Fruit fly (Drosophila melanogaster) whole organism, embryonic: ENCODE measurements around the gene Tre1.

Experiments
- CG10959 ChIP-seq: fragments of 200-800 bp; sonication (Bioruptor generic); IDR thresholded peaks from 2 replicates; pipeline ENCODE4 v1.3.6; 2022; ENCODE audit warnings: missing biosample characterization, missing genetic modification characterization
- CG11696 ChIP-seq: fragments of 200-800 bp; sonication (Bioruptor generic); IDR thresholded peaks from 2 replicates; pipeline ENCODE4 v1.3.6; 2022; ENCODE audit warnings: missing biosample characterization, missing genetic modification characterization
- CG17802 ChIP-seq: fragments of 200-800 bp; sonication (Bioruptor generic); optimal IDR thresholded peaks from 2 replicates; lab custom pipeline; 2018; ENCODE audit warnings: missing biosample characterization, mild to moderate bottlenecking, missing genetic modification characterization, moderate library complexity
- CG17829 ChIP-seq: fragments of 200-800 bp; optimal IDR thresholded peaks from 2 replicates; lab custom pipeline; 2019; ENCODE audit warnings: missing biosample characterization, mild to moderate bottlenecking, missing genetic modification characterization, moderate library complexity
- CG2116 ChIP-seq: fragments of 200-800 bp; sonication (Bioruptor generic); optimal IDR thresholded peaks from 3 replicates; lab custom pipeline; 2018; ENCODE audit warnings: missing biosample characterization, mild to moderate bottlenecking, missing genetic modification characterization
- CG2678 ChIP-seq: fragments of 200-800 bp; sonication (Bioruptor generic); optimal IDR thresholded peaks from 3 replicates; lab custom pipeline; 2019; ENCODE audit warnings: missing biosample characterization, mild to moderate bottlenecking, missing genetic modification characterization, moderate library complexity
- CG2875 ChIP-seq: fragments of 200-800 bp; sonication (Bioruptor generic); optimal IDR thresholded peaks from 2 replicates; lab custom pipeline; 2017; ENCODE audit warnings: missing biosample characterization, mild to moderate bottlenecking, missing genetic modification characterization, missing genetic modification reagents
- CG30431 ChIP-seq: fragments of 200-800 bp; sonication (Bioruptor generic); optimal IDR thresholded peaks from 2 replicates; lab custom pipeline; 2017; ENCODE audit warnings: missing biosample characterization, missing genetic modification characterization
- CG32772 ChIP-seq: fragments of 200-800 bp; sonication (Bioruptor generic); IDR thresholded peaks from 2 replicates; pipeline ENCODE4 v1.3.6; 2022; ENCODE audit warnings: missing biosample characterization, missing genetic modification characterization
- CG34422 ChIP-seq: fragments of 200-800 bp; sonication (Bioruptor generic); IDR thresholded peaks from 3 replicates; pipeline ENCODE4 v1.3.6; 2022; ENCODE audit warnings: missing biosample characterization, missing genetic modification characterization
- CG4820 ChIP-seq: fragments of 200-800 bp; sonication (Bioruptor generic); optimal IDR thresholded peaks from 3 replicates; lab custom pipeline; 2016; ENCODE audit warnings: missing biosample characterization, missing genetic modification characterization
- CG6254 ChIP-seq: fragments of 200-800 bp; sonication (Bioruptor generic); optimal IDR thresholded peaks from 3 replicates; lab custom pipeline; 2017; ENCODE audit warnings: mild to moderate bottlenecking, missing biosample characterization, missing genetic modification reagents, missing genetic modification characterization
- CG7372 ChIP-seq: fragments of 200-800 bp; sonication (Bioruptor generic); IDR thresholded peaks from 2 replicates; pipeline ENCODE4 v1.3.6; 2022; ENCODE audit warnings: missing biosample characterization, missing genetic modification characterization
- CG8944 ChIP-seq: fragments of 200-800 bp; sonication (Bioruptor generic); optimal IDR thresholded peaks from 3 replicates; lab custom pipeline; 2016; ENCODE audit warnings: missing biosample characterization, missing genetic modification characterization
- CG9609 ChIP-seq: fragments of 200-800 bp; sonication (Bioruptor generic); optimal IDR thresholded peaks from 3 replicates; lab custom pipeline; 2016; ENCODE audit warnings: missing biosample characterization, missing genetic modification characterization
- CG9797 ChIP-seq: fragments of 200-800 bp; sonication (Bioruptor generic); optimal IDR thresholded peaks from 3 replicates; lab custom pipeline; 2018; ENCODE audit warnings: missing biosample characterization, mild to moderate bottlenecking, missing genetic modification characterization
- CkIIα-i1 ChIP-seq: fragments of 200-800 bp; sonication (Bioruptor generic); IDR thresholded peaks from 2 replicates; pipeline ENCODE4 v1.3.6; 2022; ENCODE audit warnings: missing biosample characterization, missing genetic modification characterization
- CrebB ChIP-seq: fragments of 200-800 bp; sonication (Bioruptor generic); optimal IDR thresholded peaks from 3 replicates; lab custom pipeline; 2018; ENCODE audit warnings: missing biosample characterization, mild to moderate bottlenecking, missing genetic modification characterization
- Dbx ChIP-seq: fragments of 200-800 bp; sonication (Bioruptor generic); IDR thresholded peaks from 3 replicates; pipeline ENCODE4 v1.3.6; 2022; ENCODE audit warnings: missing biosample characterization, missing genetic modification characterization
- Drgx ChIP-seq: fragments of 200-800 bp; sonication (Bioruptor generic); IDR thresholded peaks from 2 replicates; pipeline ENCODE4 v1.3.6; 2022; ENCODE audit warnings: missing biosample characterization, missing genetic modification characterization
- Fer1 ChIP-seq: fragments of 200-800 bp; sonication (Bioruptor generic); optimal IDR thresholded peaks from 2 replicates; lab custom pipeline; 2017; ENCODE audit warnings: missing biosample characterization, mild to moderate bottlenecking, missing genetic modification characterization
- Fer2 ChIP-seq: fragments of 200-800 bp; sonication (Bioruptor generic); optimal IDR thresholded peaks from 2 replicates; lab custom pipeline; 2018; ENCODE audit warnings: missing biosample characterization, mild to moderate bottlenecking, missing genetic modification characterization, moderate library complexity
- HLH4C ChIP-seq: fragments of 200-800 bp; sonication (Bioruptor generic); IDR thresholded peaks from 3 replicates; pipeline ENCODE4 v1.3.6; 2022; ENCODE audit warnings: missing biosample characterization, missing genetic modification characterization; ENCODE audit not compliant: partially characterized antibody
- HLHmδ ChIP-seq: fragments of 200-800 bp; sonication (Bioruptor generic); optimal IDR thresholded peaks from 2 replicates; lab custom pipeline; 2018; ENCODE audit warnings: missing biosample characterization, mild to moderate bottlenecking, missing genetic modification characterization, moderate library complexity
- Hmx ChIP-seq: fragments of 200-800 bp; sonication (Bioruptor generic); optimal IDR thresholded peaks from 2 replicates; lab custom pipeline; 2016; ENCODE audit warnings: missing biosample characterization, missing genetic modification characterization
- Hsf ChIP-seq: fragments of 200-800 bp; sonication (Bioruptor generic); optimal IDR thresholded peaks from 3 replicates; lab custom pipeline; 2016; ENCODE audit warnings: missing biosample characterization, missing genetic modification characterization
- Pdp1 ChIP-seq, 2 experiments: fragments of 200-800 bp; sonication (Bioruptor generic); optimal IDR thresholded peaks; 3 replicates each; lab custom pipeline; 2016; ENCODE audit warnings: missing biosample characterization in 2 of 2, missing genetic modification characterization in 2 of 2, mild to moderate bottlenecking in 1 of 2, moderate library complexity in 1 of 2
- Side ChIP-seq: fragments of 200-800 bp; sonication (Bioruptor generic); optimal IDR thresholded peaks from 2 replicates; lab custom pipeline; 2016; ENCODE audit warnings: missing biosample characterization, missing genetic modification characterization
- ara ChIP-seq: fragments of 200-800 bp; sonication (Bioruptor generic); IDR thresholded peaks from 2 replicates; pipeline ENCODE4 v1.3.6; 2022; ENCODE audit warnings: missing biosample characterization, missing genetic modification characterization
- bbx ChIP-seq: fragments of 200-800 bp; sonication (Bioruptor generic); IDR thresholded peaks from 2 replicates; pipeline ENCODE4 v1.3.6; 2022; ENCODE audit warnings: missing biosample characterization, missing genetic modification characterization; ENCODE audit not compliant: partially characterized antibody
- br ChIP-seq: fragments of >200 bp; optimal IDR thresholded peaks from 2 replicates; lab custom pipeline; 2017
- btn ChIP-seq: fragments of 200-800 bp; sonication (Bioruptor generic); optimal IDR thresholded peaks from 2 replicates; lab custom pipeline; 2016; ENCODE audit warnings: missing biosample characterization, missing genetic modification characterization
- caup ChIP-seq: fragments of 200-800 bp; sonication (Bioruptor generic); optimal IDR thresholded peaks from 3 replicates; lab custom pipeline; 2017; ENCODE audit warnings: missing biosample characterization, mild to moderate bottlenecking, missing genetic modification characterization, moderate library complexity; ENCODE audit not compliant: severe bottlenecking
- dan ChIP-seq: fragments of 200-800 bp; sonication (Bioruptor generic); IDR thresholded peaks from 2 replicates; pipeline ENCODE4 v1.3.6; 2022; ENCODE audit warnings: missing biosample characterization, missing genetic modification characterization
- dmrt11E ChIP-seq: fragments of 200-800 bp; sonication (Bioruptor generic); optimal IDR thresholded peaks from 3 replicates; lab custom pipeline; 2018; ENCODE audit warnings: missing biosample characterization, mild to moderate bottlenecking, missing genetic modification characterization, moderate library complexity
- dpn ChIP-seq, 2 experiments: fragments of 200-800 bp; sonication (Bioruptor generic); optimal IDR thresholded peaks; 3 replicates each; lab custom pipeline; 2016; ENCODE audit warnings: missing biosample characterization in 2 of 2, missing genetic modification characterization in 2 of 2
- gcm ChIP-seq: fragments of 200-800 bp; sonication (Bioruptor generic); optimal IDR thresholded peaks from 2 replicates; lab custom pipeline; 2019; ENCODE audit warnings: missing biosample characterization, mild to moderate bottlenecking, missing genetic modification characterization, moderate library complexity
- hb ChIP-seq: fragments of 200-800 bp; sonication (Bioruptor generic); IDR thresholded peaks from 3 replicates; pipeline ENCODE4 v1.3.6; 2022; ENCODE audit warnings: missing biosample characterization, missing genetic modification characterization; ENCODE audit not compliant: partially characterized antibody
- hth ChIP-seq: fragments of >200 bp; optimal IDR thresholded peaks from 2 replicates; lab custom pipeline; 2017; ENCODE audit warnings: inconsistent platforms
- lab ChIP-seq: fragments of 200-800 bp; sonication (Bioruptor generic); optimal IDR thresholded peaks from 3 replicates; lab custom pipeline; 2017; ENCODE audit warnings: missing biosample characterization, missing genetic modification characterization, mild to moderate bottlenecking, moderate library complexity, missing genetic modification reagents
- lilli ChIP-seq: fragments of 200-800 bp; sonication (Bioruptor generic); optimal IDR thresholded peaks from 3 replicates; lab custom pipeline; 2016; ENCODE audit warnings: missing biosample characterization, missing genetic modification characterization
- lov ChIP-seq, 2 experiments: fragments of 200-800 bp in 1 of 2; fragments of >200 bp in 1 of 2; sonication (Bioruptor generic) in 1 of 2; IDR thresholded peaks in 1 of 2; optimal IDR thresholded peaks in 1 of 2; 2 replicates in 1 of 2; 3 replicates in 1 of 2; pipeline versions ENCODE4 v1.3.6 to Lab custom; 2017 to 2022; ENCODE audit warnings: missing biosample characterization in 1 of 2, missing genetic modification characterization in 1 of 2
- nmo ChIP-seq: fragments of 200-800 bp; sonication (Bioruptor generic); optimal IDR thresholded peaks from 2 replicates; lab custom pipeline; 2018; ENCODE audit warnings: missing biosample characterization, mild to moderate bottlenecking, missing genetic modification characterization, moderate library complexity
- otp ChIP-seq: fragments of 200-800 bp; sonication (Bioruptor generic); IDR thresholded peaks from 3 replicates; pipeline ENCODE4, ENCODE4 v1.3.6; 2022; ENCODE audit warnings: missing biosample characterization, missing genetic modification characterization
- repo ChIP-seq: fragments of 200-800 bp; sonication (Bioruptor generic); optimal IDR thresholded peaks from 2 replicates; lab custom pipeline; 2016; ENCODE audit warnings: missing biosample characterization, missing genetic modification characterization
- sd ChIP-seq: fragments of 200-800 bp; sonication (Bioruptor generic); optimal IDR thresholded peaks from 3 replicates; lab custom pipeline; 2018; ENCODE audit warnings: missing biosample characterization, mild to moderate bottlenecking, missing genetic modification characterization, moderate library complexity
- trem ChIP-seq: fragments of 200-800 bp; optimal IDR thresholded peaks from 3 replicates; lab custom pipeline; 2019; ENCODE audit warnings: missing biosample characterization, mild to moderate bottlenecking, missing genetic modification characterization, moderate library complexity
- ttk ChIP-seq: fragments of 200-800 bp; sonication (Bioruptor generic); IDR thresholded peaks from 2 replicates; pipeline ENCODE4 v2.1.2; 2022; ENCODE audit warnings: missing biosample characterization, missing genetic modification characterization
- unpg ChIP-seq: fragments of 200-800 bp; sonication (Bioruptor generic); optimal IDR thresholded peaks from 3 replicates; lab custom pipeline; 2018; ENCODE audit warnings: missing biosample characterization, mild to moderate bottlenecking, missing genetic modification characterization, moderate library complexity
- vvl ChIP-seq: fragments of 200-800 bp; sonication (Bioruptor generic); IDR thresholded peaks from 2 replicates; pipeline ENCODE4 v1.3.6; 2022; ENCODE audit warnings: missing biosample characterization, missing genetic modification characterization

The Tre1 gene

dm6 chrX:5639083-5639482 lies 40.7 kb downstream of the Tre1 start (continued):
- TF ChIP-seq lilli (GFP tag; lab: Kevin White, UChicago) (peak; percentile 24), CG30431 (GFP tag; lab: Kevin White, UChicago) (peak; percentile 40), CG11696 (GFP tag; lab: Robert Waterston, UW) (0 out of 2 replicates have a peak, but pooled peaks have one; percentile 33), gcm (GFP tag; lab: Kevin White, UChicago) (peak; percentile 37), hth (no peak), sd (no peak), bbx (GFP tag; lab: Robert Waterston, UW) (no peak), dmrt11E (peak; percentile 77), CG9609 (GFP tag; lab: Kevin White, UChicago) (peak; percentile 10), nmo (GFP tag; lab: Kevin White, UChicago) (peak; percentile 25), CG4820 (GFP tag; lab: Kevin White, UChicago) (peak; percentile 45), trem (peak; percentile 17), Drgx (GFP tag; lab: Robert Waterston, UW) (0 out of 2 replicates have a peak, but pooled peaks have one; percentile 21), CrebB (tag; lab: Kevin White, UChicago) (no peak), CG2678 (tag; lab: Kevin White, UChicago) (peak; percentile 53), CG34422 (0 out of 3 replicates have a peak, but pooled peaks have one; percentile 27), repo (GFP tag; lab: Kevin White, UChicago) (peak; percentile 38), HLHmδ (GFP tag; lab: Kevin White, UChicago) (no peak), CG10959 (GFP tag; lab: Robert Waterston, UW) (peak; percentile 58), CG9797 (no peak), hb (GFP tag; lab: Robert Waterston, UW) (no peak), CG2116 (GFP tag; lab: Kevin White, UChicago) (no peak), CG6254 (no peak), vvl (peak; percentile 43), ara (GFP tag; lab: Robert Waterston, UW) (peak; percentile 46; the same call in 1 of the 2 replicates), Side (GFP tag; lab: Kevin White, UChicago) (peak; percentile 29), otp (GFP tag; lab: Robert Waterston, UW) (peak; percentile 60; the same call in 2 of the 3 replicates), ttk (peak; percentile 42), lab (GFP tag; lab: Kevin White, UChicago) (peak; percentile 52), dpn (GFP tag; optimal IDR thresholded peaks at IDR 0.05; lab: Kevin White, UChicago) (peak in 1 of 2 experiments; percentile 44), Hmx (no peak), CkIIα-i1 (GFP tag; lab: Robert Waterston, UW) (no peak), Dbx (GFP tag; lab: Robert Waterston, UW) (no peak), CG2875 (GFP tag; lab: Kevin White, UChicago) (peak; percentile 38), br (lab: Kevin White, UChicago) (no peak), Hsf (GFP tag; lab: Kevin White, UChicago) (peak; percentile 21), CG17829 (peak; percentile 2), dan (GFP tag; lab: Robert Waterston, UW) (no peak), lov (optimal IDR thresholded peaks at IDR 0.05; lab: Kevin White, UChicago) (no peak), lov (GFP tag; IDR thresholded peaks at IDR 0.05; lab: Robert Waterston, UW) (peak; percentile 70; the same call in 1 of the 3 replicates), unpg (GFP tag; lab: Kevin White, UChicago) (peak; percentile 64), CG8944 (peak; percentile 26), CG32772 (peak; percentile 41), Fer2 (tag; lab: Kevin White, UChicago) (no peak), Fer1 (GFP tag; lab: Kevin White, UChicago) (peak; percentile 24), Pdp1 (GFP tag; optimal IDR thresholded peaks at IDR 0.05; lab: Kevin White, UChicago) (peak; percentile 26 to 32), HLH4C (GFP tag; lab: Robert Waterston, UW) (no peak), CG7372 (no peak), CG17802 (tag; lab: Kevin White, UChicago) (peak; percentile 13), caup (GFP tag; lab: Kevin White, UChicago) (peak; percentile 16), btn (GFP tag; lab: Kevin White, UChicago) (peak; percentile 8)
